Fruit fly (Drosophila melanogaster): ENCODE measurements around the gene CG34277.

dm6 chr3R:5320672-5321071 lies 48.7 kb upstream of the CG34277 start:
- no peak for TF ChIP-seq psq (optimal IDR thresholded peaks at IDR 0.05)
- TF ChIP-seq Myc (optimal IDR thresholded peaks at IDR 0.05), result no peak
- no peak for TF ChIP-seq Sin3A (optimal IDR thresholded peaks at IDR 0.05)
